Worm (Caenorhabditis elegans) whole organism, L1 larva: ENCODE measurements around the gene C43H6.4.

ENCODE experiments used
- F16B12.6 ChIP-seq: fragments of 150-350 bp; optimal IDR thresholded peaks from 2 replicates; lab custom pipeline; 2014; ENCODE audit warnings: missing biosample characterization, missing genetic modification characterization
- egl-27 ChIP-seq, 2 experiments: fragments of 150-350 bp in 1 of 2; sonication (generic microtip); optimal IDR thresholded peaks; 3 replicates each; lab custom pipeline; 2017 to 2018; ENCODE audit warnings: missing biosample characterization in 2 of 2, missing genetic modification characterization in 2 of 2, missing genetic modification reagents in 2 of 2
- lin-39 ChIP-seq: fragments of 150-350 bp; optimal IDR thresholded peaks from 2 replicates; lab custom pipeline; 2014; ENCODE audit warnings: missing biosample characterization, missing genetic modification reagents, missing genetic modification characterization
- mep-1 ChIP-seq: fragments of 150-350 bp; optimal IDR thresholded peaks from 2 replicates; lab custom pipeline; 2014; ENCODE audit warnings: missing biosample characterization, missing genetic modification characterization
- nhr-28 ChIP-seq: fragments of 150-350 bp; optimal IDR thresholded peaks from 2 replicates; lab custom pipeline; 2014; ENCODE audit warnings: missing biosample characterization, missing genetic modification characterization

ce11 chrX:2407167-2407566, 3.3 kb downstream of the C43H6.4 start, which contains the start of gene mtpn-1:
- TF ChIP-seq nhr-28 (tag; lab: Kevin White, UChicago), result no peak
- TF ChIP-seq mep-1 (tag; lab: Kevin White, UChicago), result no peak
- no peak for TF ChIP-seq egl-27 (tag; optimal IDR thresholded peaks at IDR 0.05; lab: Kevin White, UChicago)
- no peak for TF ChIP-seq lin-39
- no peak for TF ChIP-seq F16B12.6 (tag; lab: Kevin White, UChicago)
